Fruit fly (Drosophila melanogaster) ovary, adult (tissue): ENCODE results near the gene pps.

Experiments used
- CG17801 ChIP-seq: fragments of 200-800 bp; optimal IDR thresholded peaks from 2 replicates; lab custom pipeline; 2019; ENCODE audit warnings: missing biosample characterization, mild to moderate bottlenecking, missing genetic modification characterization, moderate library complexity; ENCODE audit not compliant: partially characterized antibody

The pps gene

dm6 chr3R:12379249-12379648 lies 34.4 kb upstream of the pps start:
- TF ChIP-seq CG17801 (GFP tag; lab: Kevin White, UChicago) = no peak

- no peak for TF ChIP-seq CG17801 (GFP tag; lab: Kevin White, UChicago)
Measured at dm6 chr3R:12379708-12380107, 33.9 kb upstream of the pps start, which contains the start of gene GstD8. GstD8 (plus strand) TSS chr3R:12380008.

dm6 chr3R:12381130-12381700 lies 32.4 kb upstream of the pps start:
- no peak for TF ChIP-seq CG17801 (GFP tag; lab: Kevin White, UChicago)

- TF ChIP-seq CG17801 (GFP tag; lab: Kevin White, UChicago) = no peak
Measured at dm6 chr3R:12382563-12382962, 31.1 kb upstream of the pps start, which contains the start of gene CG10035. CG10035 (minus strand) TSS chr3R:12382691.

dm6 chr3R:12383036-12383435 lies 30.6 kb upstream of the pps start, which contains the start of gene GstD11:
GstD11 (plus strand) TSS chr3R:12383336.
- no peak for TF ChIP-seq CG17801 (GFP tag; lab: Kevin White, UChicago)

- TF ChIP-seq CG17801 (GFP tag; lab: Kevin White, UChicago) = no peak
Measured at dm6 chr3R:12383784-12384183, 29.8 kb upstream of the pps start.

dm6 chr3R:12384274-12384673 lies 29.4 kb upstream of the pps start:
- TF ChIP-seq CG17801 (GFP tag; lab: Kevin White, UChicago) = no peak

- no peak for TF ChIP-seq CG17801 (GFP tag; lab: Kevin White, UChicago)
Measured at dm6 chr3R:12385949-12386348, 27.7 kb upstream of the pps start, which contains the start of gene Sol1. Sol1 (plus strand) TSS chr3R:12386249.

- TF ChIP-seq CG17801 (GFP tag; lab: Kevin White, UChicago) = no peak
Measured at dm6 chr3R:12386965-12387364, 26.7 kb upstream of the pps start, which contains the start of gene CG33098. CG33098 (plus strand) TSS chr3R:12387188.

dm6 chr3R:12395880-12396279 lies 17.7 kb upstream of the pps start, which contains the start of the genes CG10096 and CG10097:
CG10096 (minus strand) TSS chr3R:12395980.
CG10097 (minus strand) TSS chr3R:12395980.
- no peak for TF ChIP-seq CG17801 (GFP tag; lab: Kevin White, UChicago)

dm6 chr3R:12398054-12398453 lies 15.6 kb upstream of the pps start:
- peak; percentile 19 for TF ChIP-seq CG17801 (GFP tag; lab: Kevin White, UChicago)

dm6 chr3R:12398620-12399247 lies 14.9 kb upstream of the pps start, which contains the start of gene Cyp9f3:
Cyp9f3 (minus strand) TSS chr3R:12398929.
- no peak for TF ChIP-seq CG17801 (GFP tag; lab: Kevin White, UChicago)

dm6 chr3R:12401672-12402296 lies 11.8 kb upstream of the pps start, which contains the start of gene DNAlig3:
DNAlig3 (minus strand) TSS chr3R:12401839.
- TF ChIP-seq CG17801 (GFP tag; lab: Kevin White, UChicago) = peak; percentile 67

- peak; percentile 100 for TF ChIP-seq CG17801 (GFP tag; lab: Kevin White, UChicago)
Measured at dm6 chr3R:12402935-12403334, 10.7 kb upstream of the pps start.

dm6 chr3R:12405134-12405533 lies 8.5 kb upstream of the pps start:
- no peak for TF ChIP-seq CG17801 (GFP tag; lab: Kevin White, UChicago)
